Fruit fly (Drosophila melanogaster) Kc167 (cell line): Measurements from ENCODE around the gene RhoGAP18B.

ENCODE experiments used
- h ChIP-seq: fragments of >200 bp; optimal IDR thresholded peaks from 3 replicates; lab custom pipeline; 2018; ENCODE audit warnings: missing external identifiers
- psq ChIP-seq: fragments of >200 bp; optimal IDR thresholded peaks from 2 replicates; lab custom pipeline; 2017; ENCODE audit warnings: missing external identifiers
- ttk ChIP-seq: sonication (Bioruptor generic); optimal IDR thresholded peaks from 2 replicates; lab custom pipeline; 2017; ENCODE audit warnings: missing external identifiers

dm6 chrX:19191050-19191449 lies 24.2 kb upstream of the RhoGAP18B start:
- TF ChIP-seq psq (no peak), h (no peak), ttk (lab: Kevin White, UChicago) (no peak)
